ENCODE assay signal across 2 worm cellular contexts in the genomic region with DNA sequence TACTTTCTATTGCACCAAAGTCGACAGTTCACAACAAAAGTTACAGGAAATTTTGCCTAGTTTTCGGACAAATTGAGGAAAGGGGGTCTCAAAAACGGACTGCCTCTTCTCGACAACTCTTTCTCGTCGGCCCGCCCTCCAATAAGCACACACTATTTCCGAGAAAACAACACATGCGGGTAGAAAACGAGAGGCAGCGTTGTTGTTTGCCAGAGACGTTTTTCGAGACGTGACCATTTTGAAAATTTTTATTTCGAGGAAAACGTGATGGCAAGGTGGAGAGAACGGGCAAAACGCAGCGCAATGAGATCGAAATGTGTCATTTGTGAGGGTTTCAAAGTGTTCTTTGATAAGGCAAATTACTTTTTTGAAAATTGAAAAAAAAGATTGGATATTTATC.
TF ChIP-seq lines count a peak whose summit lies in the region.

No protein-coding gene starts in this region.

TF ChIP-seq in whole organism, L1 larva, 84 proteins besides CTCF, POLR2A, EP300 and RAD21 (continued from another document and continues in another):
- TF ChIP-seq blmp-1 (tag; optimal IDR thresholded peaks at IDR 0.05; lab: Kevin White, UChicago) (peak; percentile 17), rnt-1 (tag; optimal IDR thresholded peaks at IDR 0.05; lab: Kevin White, UChicago) (peak; percentile 33), nhr-76 (tag; optimal IDR thresholded peaks at IDR 0.05; lab: Kevin White, UChicago) (no peak), lsy-2 (tag; optimal IDR thresholded peaks at IDR 0.05; lab: Kevin White, UChicago) (peak in 1 of 2 experiments; percentile 10), tlp-1 (tag; optimal IDR thresholded peaks at IDR 0.05; lab: Kevin White, UChicago) (no peak), hpl-2 (GFP tag; optimal IDR thresholded peaks at IDR 0.05; lab: Kevin White, UChicago) (no peak), C16A3.4 (tag; optimal IDR thresholded peaks at IDR 0.05; lab: Kevin White, UChicago) (no peak), pag-3 (tag; optimal IDR thresholded peaks at IDR 0.05; lab: Kevin White, UChicago; ENCODE audit: borderline replicate concordance, insufficient read depth) (no peak), unc-30 (tag; optimal IDR thresholded peaks at IDR 0.05; lab: Kevin White, UChicago) (no peak), lin-39 (tag; optimal IDR thresholded peaks at IDR 0.05; lab: Kevin White, UChicago) (no peak), fkh-4 (tag; optimal IDR thresholded peaks at IDR 0.05; lab: Kevin White, UChicago; ENCODE audit: borderline replicate concordance) (no peak), fkh-10 (GFP tag; optimal IDR thresholded peaks at IDR 0.05; lab: Kevin White, UChicago) (no peak), dsc-1 (tag; optimal IDR thresholded peaks at IDR 0.05; lab: Kevin White, UChicago) (no peak), aly-2 (tag; optimal IDR thresholded peaks at IDR 0.05; lab: Kevin White, UChicago) (no peak), pqm-1 (tag; optimal IDR thresholded peaks at IDR 0.05; lab: Kevin White, UChicago) (no peak), ceh-8 (GFP tag; optimal IDR thresholded peaks at IDR 0.05; lab: Kevin White, UChicago) (no peak), nhr-84 (tag; optimal IDR thresholded peaks at IDR 0.05; lab: Kevin White, UChicago) (no peak), nhr-12 (tag; optimal IDR thresholded peaks at IDR 0.05; lab: Kevin White, UChicago) (no peak), nhr-11 (tag; optimal IDR thresholded peaks at IDR 0.05; lab: Kevin White, UChicago) (no peak), ama-1 (optimal IDR thresholded peaks at IDR 0.05; lab: Kevin White, UChicago) (no peak), hlh-17 (GFP tag; optimal IDR thresholded peaks at IDR 0.05; lab: Kevin White, UChicago; ENCODE audit: borderline replicate concordance) (no peak), dpl-1 (GFP tag; optimal IDR thresholded peaks at IDR 0.05; lab: Kevin White, UChicago) (no peak), hlh-4 (tag; optimal IDR thresholded peaks at IDR 0.05; lab: Kevin White, UChicago) (no peak), lin-35 (GFP tag; optimal IDR thresholded peaks at IDR 0.05; lab: Kevin White, UChicago) (peak in 1 of 2 experiments; percentile 55), fkh-8 (tag; optimal IDR thresholded peaks at IDR 0.05; lab: Kevin White, UChicago) (peak; percentile 35), swsn-7 (tag; optimal IDR thresholded peaks at IDR 0.05; lab: Kevin White, UChicago) (peak; percentile 18), ets-5 (GFP tag; IDR thresholded peaks at IDR 0.05; lab: Robert Waterston, UW) (no peak), nhr-71 (tag; optimal IDR thresholded peaks at IDR 0.05; lab: Kevin White, UChicago) (peak; percentile 49), lir-3 (tag; optimal IDR thresholded peaks at IDR 0.05; lab: Kevin White, UChicago; ENCODE audit: poor library complexity) (no peak), mab-9 (GFP tag; IDR thresholded peaks at IDR 0.05; lab: Robert Waterston, UW) (no peak), sptf-1 (tag; optimal IDR thresholded peaks at IDR 0.05; lab: Kevin White, UChicago) (no peak), nhr-47 (tag; optimal IDR thresholded peaks at IDR 0.05; lab: Kevin White, UChicago) (peak; percentile 38), snu-23 (GFP tag; optimal IDR thresholded peaks at IDR 0.05; lab: Kevin White, UChicago) (peak; percentile 23), aha-1 (tag; optimal IDR thresholded peaks at IDR 0.05; lab: Kevin White, UChicago) (no peak), ceh-88 (GFP tag; IDR thresholded peaks at IDR 0.05; lab: Robert Waterston, UW) (no peak), ces-1 (GFP tag; optimal IDR thresholded peaks at IDR 0.05; lab: Kevin White, UChicago) (no peak), skn-1 (tag; optimal IDR thresholded peaks at IDR 0.05; lab: Kevin White, UChicago) (no peak), alr-1 (tag; optimal IDR thresholded peaks at IDR 0.05; lab: Kevin White, UChicago; ENCODE audit: borderline replicate concordance) (no peak), fos-1 (tag; optimal IDR thresholded peaks at IDR 0.05; lab: Kevin White, UChicago) (no peak), nhr-85 (tag; lab: Kevin White, UChicago) (no peak), Y116A8C.19 (tag; optimal IDR thresholded peaks at IDR 0.05; lab: Kevin White, UChicago; ENCODE audit: borderline replicate concordance) (no peak), zag-1 (tag; optimal IDR thresholded peaks at IDR 0.05; lab: Kevin White, UChicago) (no peak), unc-86 (tag; optimal IDR thresholded peaks at IDR 0.05; lab: Kevin White, UChicago) (no peak), egl-13 (tag; optimal IDR thresholded peaks at IDR 0.05; lab: Kevin White, UChicago) (no peak), jun-1 (tag; optimal IDR thresholded peaks at IDR 0.05; lab: Kevin White, UChicago) (no peak), unc-98 (GFP tag; IDR thresholded peaks at IDR 0.05; lab: Robert Waterston, UW) (no peak), nhr-20 (tag; optimal IDR thresholded peaks at IDR 0.05; lab: Kevin White, UChicago) (peak; percentile 2), lin-15B (tag; optimal IDR thresholded peaks at IDR 0.05; lab: Kevin White, UChicago) (no peak), ceh-82 (tag; optimal IDR thresholded peaks at IDR 0.05; lab: Kevin White, UChicago) (no peak), xbp-1 (tag; optimal IDR thresholded peaks at IDR 0.05; lab: Kevin White, UChicago) (no peak), vab-15 (tag; optimal IDR thresholded peaks at IDR 0.05; lab: Kevin White, UChicago) (no peak), tbx-2 (tag; optimal IDR thresholded peaks at IDR 0.05; lab: Kevin White, UChicago) (peak; percentile 20), sup-37 (GFP tag; optimal IDR thresholded peaks at IDR 0.05; lab: Kevin White, UChicago) (no peak), lin-13 (GFP tag; optimal IDR thresholded peaks at IDR 0.05; lab: Kevin White, UChicago) (no peak), pax-3 (tag; optimal IDR thresholded peaks at IDR 0.05; lab: Kevin White, UChicago) (no peak), ztf-4 (tag; optimal IDR thresholded peaks at IDR 0.05; lab: Kevin White, UChicago) (no peak), ztf-11 (tag; optimal IDR thresholded peaks at IDR 0.05; lab: Kevin White, UChicago) (no peak), efl-1 (optimal IDR thresholded peaks at IDR 0.05; lab: Kevin White, UChicago) (peak in 1 of 2 experiments; percentile 12), efl-1 (GFP tag; optimal IDR thresholded peaks at IDR 0.05 in 1 of 2; lab: Kevin White, UChicago) (no peak), elt-3 (tag; optimal IDR thresholded peaks at IDR 0.05; lab: Kevin White, UChicago) (peak in 1 of 6 experiments; percentile 46), irx-1 (tag; optimal IDR thresholded peaks at IDR 0.05; lab: Kevin White, UChicago) (no peak), snpc-4 (tag; optimal IDR thresholded peaks at IDR 0.05; lab: Kevin White, UChicago) (no peak), C34B4.2 (tag; optimal IDR thresholded peaks at IDR 0.05; lab: Kevin White, UChicago) (no peak), lin-14 (GFP tag; optimal IDR thresholded peaks at IDR 0.05; lab: Kevin White, UChicago) (peak; percentile 78), grh-1 (GFP tag; IDR thresholded peaks at IDR 0.05; lab: Robert Waterston, UW) (no peak), ceh-90 (tag; optimal IDR thresholded peaks at IDR 0.05; lab: Kevin White, UChicago) (no peak)

TF ChIP-seq in whole organism, L4 larva, 104 proteins besides CTCF, POLR2A, EP300 and RAD21 (continued from another document and continues in another):
- peak; percentile 64 for TF ChIP-seq dmd-6 (GFP tag; IDR thresholded peaks at IDR 0.05; lab: Robert Waterston, UW)
- no peak for TF ChIP-seq aly-2 (tag; optimal IDR thresholded peaks at IDR 0.05; lab: Kevin White, UChicago)
- TF ChIP-seq lin-13 (GFP tag; optimal IDR thresholded peaks at IDR 0.05; lab: Kevin White, UChicago): no peak
- no peak for TF ChIP-seq unc-62 (GFP tag; optimal IDR thresholded peaks at IDR 0.05 in 1 of 2; lab: Kevin White, UChicago)
- TF ChIP-seq unc-62 (tag; optimal IDR thresholded peaks at IDR 0.05; lab: Kevin White, UChicago): no peak
- no peak for TF ChIP-seq madf-9 (GFP tag; conservative IDR thresholded peaks at IDR 0.05; lab: Robert Waterston, UW)
- no peak for TF ChIP-seq ceh-62 (tag; optimal IDR thresholded peaks at IDR 0.05; lab: Kevin White, UChicago)
- TF ChIP-seq cey-2 (tag; optimal IDR thresholded peaks at IDR 0.05; lab: Kevin White, UChicago; ENCODE audit: borderline replicate concordance, insufficient read depth): no peak
- no peak for TF ChIP-seq fos-1 (tag; optimal IDR thresholded peaks at IDR 0.05; lab: Kevin White, UChicago)
- no peak for TF ChIP-seq rbr-2 (tag; optimal IDR thresholded peaks at IDR 0.05; lab: Kevin White, UChicago)
- no peak for TF ChIP-seq dmd-8 (GFP tag; IDR thresholded peaks at IDR 0.05; lab: Robert Waterston, UW)
- no peak for TF ChIP-seq lin-15B (tag; optimal IDR thresholded peaks at IDR 0.05; lab: Kevin White, UChicago)
- TF ChIP-seq madf-5 (GFP tag; IDR thresholded peaks at IDR 0.05; lab: Robert Waterston, UW): no peak
- TF ChIP-seq set-16 (GFP tag; IDR thresholded peaks at IDR 0.05; lab: Robert Waterston, UW): no peak
- no peak for TF ChIP-seq F49E8.2 (tag; optimal IDR thresholded peaks at IDR 0.05; lab: Kevin White, UChicago; ENCODE audit: borderline replicate concordance)
- TF ChIP-seq tag-97 (GFP tag; IDR thresholded peaks at IDR 0.05; lab: Robert Waterston, UW): no peak
- 0 out of 2 replicates have a peak, but pooled peaks have one; percentile 7 for TF ChIP-seq lim-7 (GFP tag; IDR thresholded peaks at IDR 0.05; lab: Robert Waterston, UW)
- no peak for TF ChIP-seq lin-38 (GFP tag; IDR thresholded peaks at IDR 0.05; lab: Robert Waterston, UW)
- no peak for TF ChIP-seq php-3 (GFP tag; IDR thresholded peaks at IDR 0.05; lab: Robert Waterston, UW)
- TF ChIP-seq mes-2 (tag; optimal IDR thresholded peaks at IDR 0.05; lab: Kevin White, UChicago; ENCODE audit: poor library complexity, severe bottlenecking): no peak
- TF ChIP-seq nhr-11 (tag; optimal IDR thresholded peaks at IDR 0.05; lab: Kevin White, UChicago): peak; percentile 65
- no peak for TF ChIP-seq skn-1 (tag; optimal IDR thresholded peaks at IDR 0.05; lab: Kevin White, UChicago)
- no peak for TF ChIP-seq ZK546.5 (tag; optimal IDR thresholded peaks at IDR 0.05; lab: Kevin White, UChicago)
- TF ChIP-seq ctbp-1 (GFP tag; IDR thresholded peaks at IDR 0.05; lab: Robert Waterston, UW): 0 out of 2 replicates have a peak, but pooled peaks have one; percentile 38
- TF ChIP-seq unc-39 (tag; optimal IDR thresholded peaks at IDR 0.05; lab: Kevin White, UChicago): no peak
- no peak for TF ChIP-seq ceh-82 (tag; optimal IDR thresholded peaks at IDR 0.05; lab: Kevin White, UChicago)
- no peak for TF ChIP-seq vab-7 (GFP tag; IDR thresholded peaks at IDR 0.05; lab: Robert Waterston, UW)
- peak; percentile 5 for TF ChIP-seq duxl-1 (tag; optimal IDR thresholded peaks at IDR 0.05; lab: Kevin White, UChicago; ENCODE audit: poor library complexity)
- TF ChIP-seq dpl-1 (GFP tag; optimal IDR thresholded peaks at IDR 0.05; lab: Kevin White, UChicago): no peak
- TF ChIP-seq saeg-2 (GFP tag; IDR thresholded peaks at IDR 0.05; lab: Robert Waterston, UW): no peak
- no peak for TF ChIP-seq lin-1 (GFP tag; IDR thresholded peaks at IDR 0.05; lab: Robert Waterston, UW)
- no peak for TF ChIP-seq sdz-12 (GFP tag; optimal IDR thresholded peaks at IDR 0.05; lab: Kevin White, UChicago)
- TF ChIP-seq Y5F2A.4 (GFP tag; optimal IDR thresholded peaks at IDR 0.05; lab: Kevin White, UChicago): no peak
- TF ChIP-seq mdl-1 (tag; optimal IDR thresholded peaks at IDR 0.05; lab: Kevin White, UChicago): peak in 1 of 2 experiments; percentile 62
- no peak for TF ChIP-seq nhr-76 (tag; optimal IDR thresholded peaks at IDR 0.05; lab: Kevin White, UChicago)
- no peak for TF ChIP-seq nhr-77 (tag; optimal IDR thresholded peaks at IDR 0.05; lab: Kevin White, UChicago)
- no peak for TF ChIP-seq ZK337.2 (GFP tag; IDR thresholded peaks at IDR 0.05; lab: Robert Waterston, UW)
- TF ChIP-seq Y48G9A.11 (GFP tag; IDR thresholded peaks at IDR 0.05; lab: Robert Waterston, UW): no peak
- TF ChIP-seq nhr-6 (tag; optimal IDR thresholded peaks at IDR 0.05; lab: Kevin White, UChicago): no peak
- TF ChIP-seq nhr-10 (tag; optimal IDR thresholded peaks at IDR 0.05; lab: Kevin White, UChicago): no peak
- TF ChIP-seq nhr-48 (tag; optimal IDR thresholded peaks at IDR 0.05; lab: Kevin White, UChicago): no peak
- TF ChIP-seq nhr-25 (tag; optimal IDR thresholded peaks at IDR 0.05; lab: Kevin White, UChicago; ENCODE audit: borderline replicate concordance, insufficient read depth): no peak
- TF ChIP-seq daf-16 (GFP tag; optimal IDR thresholded peaks at IDR 0.05; lab: Kevin White, UChicago): no peak
- peak; percentile 57 for TF ChIP-seq daf-16 (tag; optimal IDR thresholded peaks at IDR 0.05; lab: Kevin White, UChicago)
- TF ChIP-seq lsy-2 (tag; optimal IDR thresholded peaks at IDR 0.05; lab: Kevin White, UChicago): peak in 1 of 2 experiments; percentile 48
- TF ChIP-seq D1046.2 (GFP tag; IDR thresholded peaks at IDR 0.05; lab: Robert Waterston, UW): no peak
- no peak for TF ChIP-seq snpc-1.2 (GFP tag; IDR thresholded peaks at IDR 0.05; lab: Robert Waterston, UW)
- TF ChIP-seq ceh-44 (GFP tag; IDR thresholded peaks at IDR 0.05; lab: Robert Waterston, UW): no peak
- TF ChIP-seq lin-39 (tag; optimal IDR thresholded peaks at IDR 0.05; lab: Kevin White, UChicago): no peak
- no peak for TF ChIP-seq Y105C5A.15 (GFP tag; IDR thresholded peaks at IDR 0.05; lab: Robert Waterston, UW)
- TF ChIP-seq mdt-29 (GFP tag; IDR thresholded peaks at IDR 0.05; lab: Robert Waterston, UW): no peak
- TF ChIP-seq nhr-102 (tag; optimal IDR thresholded peaks at IDR 0.05; lab: Kevin White, UChicago): no peak
- peak; percentile 30 for TF ChIP-seq hlh-11 (tag; optimal IDR thresholded peaks at IDR 0.05; lab: Kevin White, UChicago)
- TF ChIP-seq jun-1 (tag; optimal IDR thresholded peaks at IDR 0.05; lab: Kevin White, UChicago): no peak
- peak; percentile 8 for TF ChIP-seq fkh-10 (GFP tag; optimal IDR thresholded peaks at IDR 0.05; lab: Kevin White, UChicago)
- no peak for TF ChIP-seq ztf-7 (tag; optimal IDR thresholded peaks at IDR 0.05; lab: Kevin White, UChicago)
- TF ChIP-seq gei-8 (GFP tag; optimal IDR thresholded peaks at IDR 0.05; lab: Kevin White, UChicago): no peak
- TF ChIP-seq dve-1 (tag; optimal IDR thresholded peaks at IDR 0.05; lab: Kevin White, UChicago; ENCODE audit: insufficient read depth): no peak
- no peak for TF ChIP-seq nhr-42 (GFP tag; IDR thresholded peaks at IDR 0.05; lab: Robert Waterston, UW)
- no peak for TF ChIP-seq egl-27 (tag; optimal IDR thresholded peaks at IDR 0.05; lab: Kevin White, UChicago)
- no peak for TF ChIP-seq T20F7.1 (GFP tag; optimal IDR thresholded peaks at IDR 0.05; lab: Kevin White, UChicago)
- no peak for TF ChIP-seq mxl-2 (GFP tag; conservative IDR thresholded peaks at IDR 0.05; lab: Robert Waterston, UW)
- TF ChIP-seq F37D6.2 (tag; optimal IDR thresholded peaks at IDR 0.05; lab: Kevin White, UChicago): no peak
- no peak for TF ChIP-seq F10B5.3 (tag; optimal IDR thresholded peaks at IDR 0.05; lab: Kevin White, UChicago)
- peak; percentile 45 for TF ChIP-seq mep-1 (tag; optimal IDR thresholded peaks at IDR 0.05; lab: Kevin White, UChicago)
- no peak for TF ChIP-seq Y75B8A.6 (GFP tag; IDR thresholded peaks at IDR 0.05; lab: Robert Waterston, UW)
- no peak for TF ChIP-seq unc-130 (GFP tag; optimal IDR thresholded peaks at IDR 0.05; lab: Kevin White, UChicago)
- TF ChIP-seq zfp-2 (tag; optimal IDR thresholded peaks at IDR 0.05; lab: Kevin White, UChicago): no peak
- TF ChIP-seq hmg-1.1 (GFP tag; IDR thresholded peaks at IDR 0.05; lab: Robert Waterston, UW): peak; percentile 40; the same call in 1 of the 2 replicates
- no peak for TF ChIP-seq spr-1 (tag; optimal IDR thresholded peaks at IDR 0.05; lab: Kevin White, UChicago)
- peak; percentile 2 for TF ChIP-seq aha-1 (tag; lab: Kevin White, UChicago)
- TF ChIP-seq F26F4.8 (GFP tag; conservative IDR thresholded peaks at IDR 0.05; lab: Robert Waterston, UW): no peak
- no peak for TF ChIP-seq snpc-4 (tag; optimal IDR thresholded peaks at IDR 0.05; lab: Kevin White, UChicago)
- peak; percentile 83 for TF ChIP-seq mxl-3 (GFP tag; optimal IDR thresholded peaks at IDR 0.05; lab: Kevin White, UChicago)
- no peak for TF ChIP-seq nhr-237 (tag; optimal IDR thresholded peaks at IDR 0.05; lab: Kevin White, UChicago)
